Worm (Caenorhabditis elegans) whole organism, L1 larva: ENCODE results near the gene F07C3.3.

Source experiments
- F16B12.6 ChIP-seq: fragments of 150-350 bp; optimal IDR thresholded peaks from 2 replicates; lab custom pipeline; 2014; ENCODE audit warnings: missing biosample characterization, missing genetic modification characterization
- alr-1 ChIP-seq: fragments of 200-800 bp; sonication (Bioruptor generic); optimal IDR thresholded peaks from 2 replicates; lab custom pipeline; 2018; ENCODE audit warnings: borderline replicate concordance, mild to moderate bottlenecking, missing genetic modification characterization, missing compliant biosample characterization
- aly-2 ChIP-seq: fragments of 150-350 bp; optimal IDR thresholded peaks from 2 replicates; lab custom pipeline; 2014; ENCODE audit warnings: missing biosample characterization, missing genetic modification characterization
- blmp-1 ChIP-seq: fragments of 150-350 bp; optimal IDR thresholded peaks from 2 replicates; lab custom pipeline; 2014; ENCODE audit warnings: missing biosample characterization, missing genetic modification characterization
- ceh-82 ChIP-seq, 3 experiments: fragments of 150-350 bp in 1 of 3; sonication (generic microtip) in 2 of 3; optimal IDR thresholded peaks; 2 replicates each; lab custom pipeline; 2014 to 2017; ENCODE audit warnings: missing biosample characterization in 3 of 3, missing genetic modification characterization in 3 of 3
- ceh-90 ChIP-seq: sonication (generic microtip); optimal IDR thresholded peaks from 2 replicates; lab custom pipeline; 2016; ENCODE audit warnings: missing genetic modification characterization, missing compliant biosample characterization
- dsc-1 ChIP-seq: sonication (generic microtip); optimal IDR thresholded peaks from 2 replicates; lab custom pipeline; 2016; ENCODE audit warnings: mild to moderate bottlenecking, missing genetic modification characterization, missing compliant biosample characterization
- efl-1 ChIP-seq, 4 experiments: fragments of 150-350 bp; optimal IDR thresholded peaks in 3 of 4; peaks in 1 of 4; 1 replicate in 1 of 4; 2 replicates in 3 of 4; lab custom pipeline; 2014; ENCODE audit warnings: missing biosample characterization in 2 of 4, missing genetic modification characterization in 2 of 4, missing genetic modification reagents in 2 of 4
- efl-3 ChIP-seq: fragments of 200-800 bp; sonication (Bioruptor generic); optimal IDR thresholded peaks from 2 replicates; lab custom pipeline; 2018; ENCODE audit warnings: mild to moderate bottlenecking, missing genetic modification characterization, missing compliant biosample characterization
- egl-13 ChIP-seq: sonication (generic microtip); optimal IDR thresholded peaks from 2 replicates; lab custom pipeline; 2016; ENCODE audit warnings: missing genotype, missing genetic modification reagents, missing genetic modification characterization, missing compliant biosample characterization
- elt-2 ChIP-seq: sonication (generic microtip); optimal IDR thresholded peaks from 2 replicates; lab custom pipeline; 2016; ENCODE audit warnings: missing genetic modification characterization, mild to moderate bottlenecking, inconsistent platforms, missing compliant biosample characterization, missing genetic modification reagents
- fkh-10 ChIP-seq: sonication (generic microtip); optimal IDR thresholded peaks from 2 replicates; lab custom pipeline; 2017; ENCODE audit warnings: missing biosample characterization, missing genetic modification reagents, missing genetic modification characterization
- fkh-8 ChIP-seq: sonication (generic microtip); optimal IDR thresholded peaks from 2 replicates; lab custom pipeline; 2016; ENCODE audit warnings: mild to moderate bottlenecking, missing genetic modification characterization, missing compliant biosample characterization
- lin-14 ChIP-seq: fragments of 200-800 bp; sonication (Bioruptor generic); optimal IDR thresholded peaks from 2 replicates; lab custom pipeline; 2018; ENCODE audit warnings: mild to moderate bottlenecking, missing genetic modification characterization, moderate library complexity, missing compliant biosample characterization
- mab-9 ChIP-seq: fragments of 200-800 bp; sonication (Bioruptor generic); IDR thresholded peaks from 2 replicates; pipeline ENCODE4 v1.3.6; 2022; ENCODE audit warnings: missing genetic modification reagents, missing genetic modification characterization, missing compliant biosample characterization
- mdl-1 ChIP-seq, 2 experiments: fragments of 150-350 bp; optimal IDR thresholded peaks; 2 replicates each; lab custom pipeline; 2014 to 2017; ENCODE audit warnings: missing biosample characterization in 2 of 2, missing genetic modification characterization in 2 of 2, inconsistent platforms in 1 of 2
- mep-1 ChIP-seq: fragments of 150-350 bp; optimal IDR thresholded peaks from 2 replicates; lab custom pipeline; 2014; ENCODE audit warnings: missing biosample characterization, missing genetic modification characterization
- nhr-237 ChIP-seq: fragments of 150-350 bp; optimal IDR thresholded peaks from 2 replicates; lab custom pipeline; 2014; ENCODE audit warnings: missing biosample characterization, missing genetic modification characterization
- nhr-28 ChIP-seq: fragments of 150-350 bp; optimal IDR thresholded peaks from 2 replicates; lab custom pipeline; 2014; ENCODE audit warnings: missing biosample characterization, missing genetic modification characterization
- nhr-47 ChIP-seq: sonication (generic microtip); optimal IDR thresholded peaks from 2 replicates; lab custom pipeline; 2016; ENCODE audit warnings: mild to moderate bottlenecking, missing genetic modification characterization, moderate library complexity, missing compliant biosample characterization
- nhr-71 ChIP-seq: sonication (generic microtip); optimal IDR thresholded peaks from 2 replicates; lab custom pipeline; 2016; ENCODE audit warnings: mild to moderate bottlenecking, missing genetic modification characterization, moderate library complexity, missing compliant biosample characterization
- nhr-76 ChIP-seq: sonication (generic microtip); optimal IDR thresholded peaks from 2 replicates; lab custom pipeline; 2017; ENCODE audit warnings: missing biosample characterization, missing genetic modification characterization
- pag-3 ChIP-seq: sonication (generic microtip); optimal IDR thresholded peaks from 2 replicates; lab custom pipeline; 2017; ENCODE audit warnings: missing genetic modification characterization, mild to moderate bottlenecking, missing compliant biosample characterization, antibody characterized with exemption, borderline replicate concordance; ENCODE audit not compliant: insufficient read depth
- pax-3 ChIP-seq: fragments of 200-800 bp; sonication (Bioruptor generic); optimal IDR thresholded peaks from 2 replicates; lab custom pipeline; 2018; ENCODE audit warnings: mild to moderate bottlenecking, missing genetic modification characterization, moderate library complexity, missing compliant biosample characterization
- skn-1 ChIP-seq: fragments of 150-350 bp; optimal IDR thresholded peaks from 2 replicates; lab custom pipeline; 2014; ENCODE audit warnings: missing biosample characterization, missing genetic modification characterization
- sox-4 ChIP-seq: sonication (generic microtip); optimal IDR thresholded peaks from 2 replicates; lab custom pipeline; 2016; ENCODE audit warnings: missing genetic modification characterization, missing compliant biosample characterization
- swsn-7 ChIP-seq: sonication (generic microtip); optimal IDR thresholded peaks from 2 replicates; lab custom pipeline; 2016; ENCODE audit warnings: missing genetic modification characterization, missing compliant biosample characterization
- tbx-2 ChIP-seq: sonication (generic microtip); optimal IDR thresholded peaks from 2 replicates; lab custom pipeline; 2016; ENCODE audit warnings: missing genetic modification characterization, missing compliant biosample characterization
- unc-30 ChIP-seq: sonication (generic microtip); optimal IDR thresholded peaks from 2 replicates; lab custom pipeline; 2017; ENCODE audit warnings: missing biosample characterization, missing genetic modification characterization

The F07C3.3 gene

ce11 chrV:9186028-9186427 is 46.2 kb downstream of the F07C3.3 start:
- no peak for TF ChIP-seq nhr-76
- no peak for TF ChIP-seq mdl-1 (tag; optimal IDR thresholded peaks at IDR 0.05; lab: Kevin White, UChicago)
- peak; percentile 92 for TF ChIP-seq dsc-1 (tag; lab: Kevin White, UChicago)
- TF ChIP-seq pax-3 (tag; lab: Kevin White, UChicago) = peak; percentile 59
- TF ChIP-seq efl-1 (optimal IDR thresholded peaks at IDR 0.05; lab: Kevin White, UChicago) = no peak
- TF ChIP-seq efl-1 (GFP tag; optimal IDR thresholded peaks at IDR 0.05 in 1 of 2; lab: Kevin White, UChicago) = peak in 1 of 2 experiments; percentile 59
- TF ChIP-seq swsn-7 = no peak
- TF ChIP-seq tbx-2 = no peak
- TF ChIP-seq nhr-47 = peak; percentile 42
- TF ChIP-seq egl-13 (tag; lab: Kevin White, UChicago) = peak; percentile 61
- TF ChIP-seq mab-9 (GFP tag; lab: Robert Waterston, UW) = no peak
- TF ChIP-seq fkh-10 (GFP tag; lab: Kevin White, UChicago) = peak; percentile 14
- TF ChIP-seq elt-2 = no peak
- peak; percentile 48 for TF ChIP-seq sox-4 (tag; lab: Kevin White, UChicago)
- TF ChIP-seq F16B12.6 = no peak
- TF ChIP-seq lin-14 (GFP tag; lab: Kevin White, UChicago) = peak; percentile 3
- no peak for TF ChIP-seq efl-3
- TF ChIP-seq nhr-71 (tag; lab: Kevin White, UChicago) = peak; percentile 29
- no peak for TF ChIP-seq mep-1 (tag; lab: Kevin White, UChicago)
- TF ChIP-seq fkh-8 (tag; lab: Kevin White, UChicago) = peak; percentile 68
- TF ChIP-seq nhr-237 (tag; lab: Kevin White, UChicago) = no peak

ce11 chrV:9183718-9184441 is 48.3 kb downstream of the F07C3.3 start:
- TF ChIP-seq ceh-90 (tag; lab: Kevin White, UChicago) (no peak), pax-3 (tag; lab: Kevin White, UChicago) (peak; percentile 22), dsc-1 (tag; lab: Kevin White, UChicago) (peak; percentile 98), lin-14 (GFP tag; lab: Kevin White, UChicago) (peak; percentile 26), fkh-8 (tag; lab: Kevin White, UChicago) (peak; percentile 3), nhr-47 (peak; percentile 1)
- TF ChIP-seq, all 84 proteins: peak for 5

ce11 chrV:9181669-9182250 is 50.4 kb downstream of the F07C3.3 start, which contains the start of gene ptr-1:
ptr-1 (minus strand) TSS chrV:9181719.
- no peak for TF ChIP-seq ceh-82 (tag; optimal IDR thresholded peaks at IDR 0.05; lab: Kevin White, UChicago)
- peak; percentile 95 for TF ChIP-seq blmp-1 (tag; lab: Kevin White, UChicago)
- no peak for TF ChIP-seq nhr-28
- TF ChIP-seq aly-2 (tag; lab: Kevin White, UChicago) = no peak
- no peak for TF ChIP-seq unc-30 (tag; lab: Kevin White, UChicago)
- TF ChIP-seq skn-1 (tag; lab: Kevin White, UChicago) = no peak
- no peak for TF ChIP-seq pag-3
- TF ChIP-seq alr-1 (tag; lab: Kevin White, UChicago) = no peak
